Fruit fly (Drosophila melanogaster) whole organism, adult: Measurements from ENCODE around the gene Regnase-1.
A peak's percentile ranks its signal among the peaks of the same experiment; 100 is the strongest.

ENCODE experiments used
- CG11617 ChIP-seq: fragments of 200-800 bp; sonication (Bioruptor generic); optimal IDR thresholded peaks from 2 replicates; lab custom pipeline; 2017; ENCODE audit warnings: mild to moderate bottlenecking, missing biosample characterization, missing genetic modification reagents, missing genetic modification characterization
- CG1620 ChIP-seq: fragments of 200-800 bp; sonication (Bioruptor generic); optimal IDR thresholded peaks from 2 replicates; lab custom pipeline; 2016; ENCODE audit warnings: missing biosample characterization, missing genetic modification characterization
- CG7045 ChIP-seq: fragments of 200-800 bp; sonication (Bioruptor generic); optimal IDR thresholded peaks from 2 replicates; lab custom pipeline; 2017; ENCODE audit warnings: missing biosample characterization, mild to moderate bottlenecking, missing genetic modification characterization
- Hr96 ChIP-seq: fragments of 200-800 bp; sonication (Bioruptor generic); optimal IDR thresholded peaks from 2 replicates; lab custom pipeline; 2016; ENCODE audit warnings: missing biosample characterization, missing genetic modification characterization
- bab1 ChIP-seq: fragments of 200-800 bp; sonication (Bioruptor generic); optimal IDR thresholded peaks from 3 replicates; lab custom pipeline; 2019; ENCODE audit warnings: missing biosample characterization, mild to moderate bottlenecking, missing genetic modification characterization, moderate library complexity
- kay ChIP-seq: fragments of 200-800 bp; sonication (Bioruptor generic); peaks from one replicate; lab custom pipeline; 2016; ENCODE audit warnings: missing biosample characterization, missing genetic modification characterization, borderline replicate concordance
- pad ChIP-seq: fragments of 200-800 bp; sonication (Bioruptor generic); optimal IDR thresholded peaks from 3 replicates; lab custom pipeline; 2017; ENCODE audit warnings: missing biosample characterization, missing genetic modification characterization, mild to moderate bottlenecking, moderate library complexity, missing genetic modification reagents
- toe ChIP-seq: fragments of 200-800 bp; sonication (Bioruptor generic); optimal IDR thresholded peaks from 2 replicates; lab custom pipeline; 2016; ENCODE audit warnings: missing biosample characterization, missing genetic modification characterization

DNA sequence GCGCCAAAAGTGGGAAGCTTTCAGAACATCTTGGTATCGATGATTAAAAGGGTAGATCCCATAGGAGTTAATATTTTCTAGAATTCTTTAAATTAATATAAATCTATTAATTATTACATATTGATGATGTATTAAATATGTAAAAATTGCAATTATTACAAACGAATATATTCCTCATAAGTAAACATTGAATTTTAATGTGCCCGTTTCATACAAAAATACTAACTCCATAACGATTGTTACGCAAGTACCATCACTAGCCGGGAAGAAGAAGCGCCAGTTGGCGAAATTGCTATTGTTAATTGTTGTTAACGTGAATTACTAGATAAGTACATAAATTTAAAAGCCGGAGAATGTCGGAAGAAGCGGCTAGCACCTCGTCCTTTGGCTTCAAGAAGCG lies 21.6 kb upstream of the Regnase-1 start, which contains the start of gene mdlc:
- TF ChIP-seq CG7045 (GFP tag; lab: Kevin White, UChicago), result no peak
- TF ChIP-seq kay, result peak; percentile 28
- TF ChIP-seq CG1620, result no peak
- TF ChIP-seq CG11617, result peak; percentile 14
- no peak for TF ChIP-seq pad (GFP tag; lab: Kevin White, UChicago)
- no peak for TF ChIP-seq Hr96 (GFP tag; lab: Kevin White, UChicago)
- TF ChIP-seq toe, result peak; percentile 0
- no peak for TF ChIP-seq bab1 (GFP tag; lab: Kevin White, UChicago)
